Worm (Caenorhabditis elegans): ENCODE data around the gene krr-1.

DNA sequence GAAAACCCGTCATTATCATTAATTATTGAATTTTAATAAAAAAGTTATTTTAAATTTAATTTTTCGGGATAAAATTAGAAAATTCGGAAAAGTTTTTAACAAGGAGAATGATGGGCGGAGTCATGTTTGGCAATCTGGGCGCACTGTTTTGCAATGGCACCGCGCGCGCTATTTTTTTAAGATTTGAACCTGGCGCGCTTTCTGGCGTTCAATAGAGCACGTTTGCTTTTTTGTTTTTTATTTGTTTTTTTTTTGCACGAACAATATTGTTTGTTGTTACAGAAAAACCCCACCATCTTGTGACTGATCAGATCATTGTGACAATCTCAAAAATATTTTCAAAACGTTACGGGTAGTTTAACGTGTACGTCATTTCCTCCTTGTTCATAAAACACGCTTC is 6.1 kb downstream of the krr-1 start, which contains the start of gene hyls-1:
- TF ChIP-seq peb-1 (tag; optimal IDR thresholded peaks at IDR 0.05) (no peak), ztf-4 (tag; optimal IDR thresholded peaks at IDR 0.05) (peak; percentile 53), ama-1 (optimal IDR thresholded peaks at IDR 0.05) (no peak), nhr-25 (tag; optimal IDR thresholded peaks at IDR 0.05) (peak; percentile 85), unc-39 (tag; optimal IDR thresholded peaks at IDR 0.05) (no peak), F13H6.1 (tag; optimal IDR thresholded peaks at IDR 0.05) (peak; percentile 78), lsy-2 (tag; optimal IDR thresholded peaks at IDR 0.05) (peak; percentile 71 to 88), nhr-11 (tag; optimal IDR thresholded peaks at IDR 0.05) (no peak)

All from whole organism, L2 larva.